Fruit fly (Drosophila melanogaster) Kc167 (cell line): ENCODE results near the gene nudE.

Experiments used
- h ChIP-seq: fragments of >200 bp; optimal IDR thresholded peaks from 3 replicates; lab custom pipeline; 2018; ENCODE audit warnings: missing external identifiers
- insv ChIP-seq: fragments of >200 bp; optimal IDR thresholded peaks from 3 replicates; lab custom pipeline; 2018; ENCODE audit warnings: missing external identifiers
- psq ChIP-seq: fragments of >200 bp; optimal IDR thresholded peaks from 2 replicates; lab custom pipeline; 2017; ENCODE audit warnings: missing external identifiers

- TF ChIP-seq h (lab: Kevin White, UChicago): no peak
- TF ChIP-seq psq (lab: Kevin White, UChicago): no peak
- no peak for TF ChIP-seq insv (lab: Kevin White, UChicago)
These were observed 686 bp upstream of the nudE start, which contains the start of the genes CG6707 and CG46387 for dm6 chr3L:9898355-9898754.
